Worm (Caenorhabditis elegans) whole organism, L4 larva: ENCODE results near the gene fbxa-38.

Source experiments
- F26F4.8 ChIP-seq: fragments of 200-800 bp; sonication (Bioruptor generic); conservative IDR thresholded peaks from 2 replicates; pipeline ENCODE4 v1.3.6; 2022; ENCODE audit warnings: missing genetic modification characterization, missing compliant biosample characterization
- F49E8.2 ChIP-seq: sonication (generic microtip); optimal IDR thresholded peaks from 2 replicates; lab custom pipeline; 2016; ENCODE audit warnings: missing compliant biosample characterization, mild to moderate bottlenecking, missing genetic modification characterization, borderline replicate concordance
- R02D3.7 ChIP-seq: fragments of 150-350 bp; sonication (generic microtip); optimal IDR thresholded peaks from 3 replicates; lab custom pipeline; 2014; ENCODE audit warnings: missing biosample characterization, missing genetic modification characterization
- Y5F2A.4 ChIP-seq: fragments of 200-800 bp; sonication (Bioruptor generic); optimal IDR thresholded peaks from 2 replicates; lab custom pipeline; 2018; ENCODE audit warnings: mild to moderate bottlenecking, missing genetic modification characterization, missing compliant biosample characterization
- Y75B8A.6 ChIP-seq: fragments of 200-800 bp; sonication (Bioruptor generic); IDR thresholded peaks from 2 replicates; pipeline ENCODE4 v1.3.6; 2022; ENCODE audit warnings: missing genetic modification reagents, missing genetic modification characterization, missing compliant biosample characterization
- ZK337.2 ChIP-seq: fragments of 200-800 bp; sonication (Bioruptor generic); IDR thresholded peaks from 2 replicates; pipeline ENCODE4 v1.3.6; 2022; ENCODE audit warnings: missing genetic modification reagents, missing genetic modification characterization, missing compliant biosample characterization
- aha-1 ChIP-seq: fragments of 150-350 bp; peaks from one replicate; lab custom pipeline; 2014; ENCODE audit warnings: missing biosample characterization, missing genetic modification characterization
- aly-2 ChIP-seq: sonication (generic microtip); optimal IDR thresholded peaks from 2 replicates; lab custom pipeline; 2018; ENCODE audit warnings: missing biosample characterization, missing genetic modification characterization
- arid-1 ChIP-seq: fragments of 200-800 bp; sonication (Bioruptor generic); conservative IDR thresholded peaks from 2 replicates; pipeline ENCODE4 v1.3.6; 2022; ENCODE audit warnings: missing genetic modification reagents, missing genetic modification characterization, missing compliant biosample characterization
- ceh-28 ChIP-seq: fragments of 150-350 bp; optimal IDR thresholded peaks from 2 replicates; lab custom pipeline; 2014; ENCODE audit warnings: missing biosample characterization, missing genetic modification reagents, missing genetic modification characterization
- ceh-32 ChIP-seq: sonication (generic microtip); optimal IDR thresholded peaks from 2 replicates; lab custom pipeline; 2016; ENCODE audit warnings: mild to moderate bottlenecking, missing genetic modification characterization, missing compliant biosample characterization; ENCODE audit not compliant: poor library complexity
- ceh-62 ChIP-seq: sonication (generic microtip); optimal IDR thresholded peaks from 2 replicates; lab custom pipeline; 2017; ENCODE audit warnings: missing biosample characterization, missing genetic modification characterization
- ceh-82 ChIP-seq: sonication (generic microtip); optimal IDR thresholded peaks from 2 replicates; lab custom pipeline; 2017; ENCODE audit warnings: missing biosample characterization, missing genetic modification characterization
- daf-16 ChIP-seq, 3 experiments: sonication (generic microtip); optimal IDR thresholded peaks; 2 replicates each; lab custom pipeline; 2016 to 2017; ENCODE audit warnings: missing genetic modification characterization in 3 of 3, missing genetic modification reagents in 3 of 3, mild to moderate bottlenecking in 2 of 3, missing compliant biosample characterization in 2 of 3, missing biosample characterization in 1 of 3, moderate library complexity in 1 of 3
- daf-19 ChIP-seq: fragments of 200-800 bp; sonication (Bioruptor generic); conservative IDR thresholded peaks from 2 replicates; pipeline ENCODE4 v1.3.6; 2022; ENCODE audit warnings: missing genetic modification characterization, missing compliant biosample characterization
- dmd-9 ChIP-seq: fragments of 200-800 bp; sonication (Bioruptor generic); IDR thresholded peaks from 2 replicates; pipeline ENCODE4 v1.3.6; 2022; ENCODE audit warnings: missing genetic modification reagents, missing genetic modification characterization, missing compliant biosample characterization
- duxl-1 ChIP-seq: sonication (generic microtip); optimal IDR thresholded peaks from 2 replicates; lab custom pipeline; 2016; ENCODE audit warnings: mild to moderate bottlenecking, missing genetic modification characterization, moderate library complexity, missing compliant biosample characterization; ENCODE audit not compliant: poor library complexity
- egl-43 ChIP-seq: fragments of 200-800 bp; sonication (Bioruptor generic); IDR thresholded peaks from 2 replicates; pipeline ENCODE4 v1.3.6; 2022; ENCODE audit warnings: missing genetic modification reagents, missing genetic modification characterization, missing compliant biosample characterization
- fos-1 ChIP-seq: fragments of 150-350 bp; optimal IDR thresholded peaks from 2 replicates; lab custom pipeline; 2014; ENCODE audit warnings: missing biosample characterization, missing genetic modification characterization
- hlh-11 ChIP-seq: fragments of 200-800 bp; sonication (Bioruptor generic); optimal IDR thresholded peaks from 2 replicates; lab custom pipeline; 2018; ENCODE audit warnings: mild to moderate bottlenecking, missing genetic modification characterization, missing compliant biosample characterization
- lin-13 ChIP-seq: fragments of 150-350 bp; optimal IDR thresholded peaks from 2 replicates; lab custom pipeline; 2014; ENCODE audit warnings: missing biosample characterization, missing genetic modification reagents, missing genetic modification characterization
- lin-15B ChIP-seq: fragments of 150-350 bp; sonication (generic microtip); optimal IDR thresholded peaks from 3 replicates; lab custom pipeline; 2014; ENCODE audit warnings: missing biosample characterization, missing genetic modification characterization
- lin-38 ChIP-seq: fragments of 200-800 bp; sonication (Bioruptor generic); IDR thresholded peaks from 2 replicates; pipeline ENCODE4 v1.3.6; 2022; ENCODE audit warnings: missing genetic modification reagents, missing genetic modification characterization, missing compliant biosample characterization
- lir-3 ChIP-seq: sonication (generic microtip); optimal IDR thresholded peaks from 2 replicates; lab custom pipeline; 2016; ENCODE audit warnings: mild to moderate bottlenecking, missing genetic modification characterization, missing compliant biosample characterization
- madf-5 ChIP-seq, 2 experiments: fragments of 200-800 bp; sonication (Bioruptor generic); IDR thresholded peaks; 2 replicates each; pipeline ENCODE4 v1.3.6; 2022; ENCODE audit warnings: missing compliant biosample characterization in 2 of 2, missing genetic modification characterization in 2 of 2
- madf-9 ChIP-seq: fragments of 200-800 bp; sonication (Bioruptor generic); conservative IDR thresholded peaks from 2 replicates; pipeline ENCODE4 v1.3.6; 2022; ENCODE audit warnings: missing genetic modification reagents, missing genetic modification characterization, missing compliant biosample characterization
- mep-1 ChIP-seq: fragments of 150-350 bp; sonication (generic microtip); optimal IDR thresholded peaks from 3 replicates; lab custom pipeline; 2014; ENCODE audit warnings: missing biosample characterization, missing genetic modification characterization
- mxl-2 ChIP-seq: fragments of 200-800 bp; sonication (Bioruptor generic); conservative IDR thresholded peaks from 2 replicates; pipeline ENCODE4 v1.3.6; 2022; ENCODE audit warnings: missing genetic modification reagents, missing genetic modification characterization, missing compliant biosample characterization
- nhr-10 ChIP-seq: fragments of 150-350 bp; optimal IDR thresholded peaks from 2 replicates; lab custom pipeline; 2014; ENCODE audit warnings: missing biosample characterization, missing genetic modification characterization
- nhr-102 ChIP-seq: sonication (generic microtip); optimal IDR thresholded peaks from 2 replicates; lab custom pipeline; 2016; ENCODE audit warnings: mild to moderate bottlenecking, missing genetic modification characterization, moderate library complexity, missing compliant biosample characterization
- nhr-237 ChIP-seq: sonication (generic microtip); optimal IDR thresholded peaks from 2 replicates; lab custom pipeline; 2017; ENCODE audit warnings: missing biosample characterization, missing genetic modification characterization
- nhr-25 ChIP-seq: sonication (generic microtip); optimal IDR thresholded peaks from 2 replicates; lab custom pipeline; 2017; ENCODE audit warnings: missing genetic modification characterization, mild to moderate bottlenecking, missing compliant biosample characterization, antibody characterized with exemption, moderate library complexity, borderline replicate concordance; ENCODE audit not compliant: insufficient read depth
- nhr-28 ChIP-seq: fragments of 150-350 bp; optimal IDR thresholded peaks from 2 replicates; lab custom pipeline; 2014; ENCODE audit warnings: missing biosample characterization, missing genetic modification characterization
- nhr-41 ChIP-seq: fragments of 200-800 bp; sonication (Bioruptor generic); IDR thresholded peaks from 2 replicates; pipeline ENCODE4 v1.3.6; 2022; ENCODE audit warnings: missing genetic modification reagents, missing genetic modification characterization, missing compliant biosample characterization
- nhr-76 ChIP-seq: fragments of 150-350 bp; optimal IDR thresholded peaks from 2 replicates; lab custom pipeline; 2014; ENCODE audit warnings: missing biosample characterization, missing genetic modification characterization
- pqm-1 ChIP-seq: sonication (generic microtip); optimal IDR thresholded peaks from 2 replicates; lab custom pipeline; 2017; ENCODE audit warnings: missing biosample characterization, missing genetic modification characterization
- saeg-2 ChIP-seq: fragments of 200-800 bp; sonication (Bioruptor generic); IDR thresholded peaks from 2 replicates; pipeline ENCODE4 v1.3.6; 2022; ENCODE audit warnings: missing genetic modification reagents, missing genetic modification characterization, missing compliant biosample characterization
- skn-1 ChIP-seq: fragments of 150-350 bp; optimal IDR thresholded peaks from 2 replicates; lab custom pipeline; 2014; ENCODE audit warnings: missing biosample characterization, missing genetic modification characterization
- spr-3 ChIP-seq: fragments of 200-800 bp; sonication (Bioruptor generic); optimal IDR thresholded peaks from 2 replicates; lab custom pipeline; 2018; ENCODE audit warnings: mild to moderate bottlenecking, missing genetic modification characterization, missing compliant biosample characterization
- tra-1 ChIP-seq: fragments of 200-800 bp; sonication (Bioruptor generic); IDR thresholded peaks from 2 replicates; pipeline ENCODE4 v1.3.6; 2022; ENCODE audit warnings: missing genetic modification reagents, missing genetic modification characterization, missing compliant biosample characterization
- unc-130 ChIP-seq: sonication (generic microtip); optimal IDR thresholded peaks from 2 replicates; lab custom pipeline; 2016; ENCODE audit warnings: missing genetic modification reagents, missing genetic modification characterization, missing compliant biosample characterization
- vab-7 ChIP-seq: fragments of 200-800 bp; sonication (Bioruptor generic); IDR thresholded peaks from 2 replicates; pipeline ENCODE4 v1.3.6; 2022; ENCODE audit warnings: missing genetic modification reagents, missing genetic modification characterization, missing compliant biosample characterization
- zfp-2 ChIP-seq: sonication (generic microtip); optimal IDR thresholded peaks from 2 replicates; lab custom pipeline; 2016; ENCODE audit warnings: mild to moderate bottlenecking, missing genetic modification characterization, missing compliant biosample characterization
- ztf-11 ChIP-seq: fragments of 150-350 bp; optimal IDR thresholded peaks from 2 replicates; lab custom pipeline; 2014; ENCODE audit warnings: missing biosample characterization, missing genetic modification characterization

Gene fbxa-38

DNA sequence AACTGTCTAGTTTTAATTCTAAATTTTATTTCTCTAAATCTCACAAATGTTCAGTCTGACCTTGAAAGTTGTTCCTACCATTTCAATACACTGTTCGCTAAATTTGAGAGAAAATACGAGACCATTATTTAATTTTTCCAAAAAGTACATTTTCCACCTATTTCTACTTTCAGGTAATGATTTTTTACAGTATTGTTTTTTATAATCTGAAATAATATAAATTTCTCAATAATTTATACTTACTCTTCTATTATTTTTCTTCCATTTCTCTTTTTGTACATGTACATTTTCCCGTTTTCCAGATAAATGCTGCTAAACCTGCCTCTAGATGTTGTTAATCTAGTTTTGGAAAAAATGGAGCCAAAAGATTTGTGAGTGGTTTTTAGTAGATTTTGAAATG is 2.9 kb downstream of the fbxa-38 start, which contains the start of gene fbxa-62:
fbxa-62 (plus strand) TSS at position 301 of the 400 bp plus-strand sequence.
- TF ChIP-seq F49E8.2 (tag; lab: Kevin White, UChicago) (no peak), spr-3 (GFP tag; lab: Kevin White, UChicago) (no peak), skn-1 (tag; lab: Kevin White, UChicago) (no peak), madf-9 (GFP tag; lab: Robert Waterston, UW) (no peak), zfp-2 (tag; lab: Kevin White, UChicago) (no peak), ceh-32 (no peak), nhr-10 (tag; lab: Kevin White, UChicago) (no peak), daf-16 (GFP tag; optimal IDR thresholded peaks at IDR 0.05; lab: Kevin White, UChicago) (no peak), daf-16 (tag; optimal IDR thresholded peaks at IDR 0.05; lab: Kevin White, UChicago) (no peak), pqm-1 (tag; lab: Kevin White, UChicago) (no peak), duxl-1 (tag; lab: Kevin White, UChicago) (no peak), Y5F2A.4 (no peak), aly-2 (tag; lab: Kevin White, UChicago) (no peak), tra-1 (GFP tag; lab: Robert Waterston, UW) (no peak), fos-1 (tag; lab: Kevin White, UChicago) (no peak), egl-43 (GFP tag; lab: Robert Waterston, UW) (no peak)

DNA sequence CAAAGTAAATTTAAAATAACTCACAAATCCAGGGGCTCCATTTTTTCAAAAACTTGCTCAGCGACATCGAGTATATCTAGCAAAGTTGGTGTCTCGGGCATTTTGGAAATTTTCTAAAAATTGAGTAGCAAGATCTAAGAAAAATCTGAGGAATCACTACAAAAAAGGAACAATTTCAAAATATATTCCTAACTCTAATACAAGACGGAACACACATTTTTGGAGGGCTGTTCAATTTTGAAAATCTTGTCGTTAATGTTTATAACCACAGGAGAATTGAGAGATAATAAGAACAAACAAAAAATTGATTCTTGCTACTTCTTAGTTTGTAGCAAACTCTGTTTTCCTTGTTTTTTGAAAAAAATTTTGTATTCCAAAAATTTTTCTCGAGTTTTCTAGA is 7.9 kb downstream of the fbxa-38 start, which contains the start of gene fbxa-47:
fbxa-47 (minus strand) TSS at position 101 of the 400 bp plus-strand sequence.
- no peak for TF ChIP-seq nhr-10 (tag; lab: Kevin White, UChicago)
- no peak for TF ChIP-seq R02D3.7 (tag; lab: Kevin White, UChicago)
- no peak for TF ChIP-seq mep-1 (tag; lab: Kevin White, UChicago)
- TF ChIP-seq nhr-102 = no peak
- no peak for TF ChIP-seq daf-19 (GFP tag; lab: Robert Waterston, UW)
- TF ChIP-seq saeg-2 (GFP tag; lab: Robert Waterston, UW) = no peak
- TF ChIP-seq lin-15B (tag; lab: Kevin White, UChicago) = no peak
- TF ChIP-seq madf-5 (GFP tag; IDR thresholded peaks at IDR 0.05; lab: Robert Waterston, UW) = no peak
- TF ChIP-seq mxl-2 = no peak
- TF ChIP-seq nhr-76 (tag; lab: Kevin White, UChicago) = no peak
- TF ChIP-seq nhr-25 (tag; lab: Kevin White, UChicago) = no peak
- no peak for TF ChIP-seq F26F4.8 (GFP tag; lab: Robert Waterston, UW)
- TF ChIP-seq, all 104 proteins: peak for 0

ce11 chrIII:2233399-2233798 is 8.9 kb downstream of the fbxa-38 start:
- TF ChIP-seq lin-38 (GFP tag; lab: Robert Waterston, UW) (no peak), lir-3 (tag; lab: Kevin White, UChicago) (no peak), ceh-28 (tag; lab: Kevin White, UChicago) (no peak), ceh-62 (no peak), nhr-28 (tag; lab: Kevin White, UChicago) (no peak), aha-1 (no peak), madf-9 (GFP tag; lab: Robert Waterston, UW) (no peak)

ce11 chrIII:2234192-2234934 is 9.9 kb downstream of the fbxa-38 start, which contains the start of gene C39B5.2:
TSS of gene C39B5.2 (plus strand) at chrIII:2234884.
- TF ChIP-seq ceh-28 (tag; lab: Kevin White, UChicago) (no peak), dmd-9 (GFP tag; lab: Robert Waterston, UW) (no peak), hlh-11 (tag; lab: Kevin White, UChicago) (no peak), ztf-11 (tag; lab: Kevin White, UChicago) (no peak), unc-130 (GFP tag; lab: Kevin White, UChicago) (no peak), arid-1 (no peak), ceh-82 (tag; lab: Kevin White, UChicago) (no peak), madf-5 (GFP tag; IDR thresholded peaks at IDR 0.05; lab: Robert Waterston, UW) (no peak), nhr-237 (no peak), lin-13 (GFP tag; lab: Kevin White, UChicago) (no peak), vab-7 (GFP tag; lab: Robert Waterston, UW) (no peak), ZK337.2 (GFP tag; lab: Robert Waterston, UW) (no peak), nhr-41 (no peak), fos-1 (tag; lab: Kevin White, UChicago) (no peak), Y75B8A.6 (no peak)
- TF ChIP-seq, all 104 proteins: peak for 0
